Worm (Caenorhabditis elegans): ENCODE results near the gene F43C1.7.

- TF ChIP-seq ref-2 (tag; optimal IDR thresholded peaks at IDR 0.05), result no peak
- no peak for TF ChIP-seq gmeb-2 (tag; optimal IDR thresholded peaks at IDR 0.05)
- no peak for TF ChIP-seq tbx-2 (tag; optimal IDR thresholded peaks at IDR 0.05)
- no peak for TF ChIP-seq K02D7.2 (tag; optimal IDR thresholded peaks at IDR 0.05)
Observed at ce11 chrIII:4221527-4221926, 20.8 kb downstream of the F43C1.7 start.
